Worm (Caenorhabditis elegans): ENCODE results near the gene hex-1.

Gene hex-1

DNA sequence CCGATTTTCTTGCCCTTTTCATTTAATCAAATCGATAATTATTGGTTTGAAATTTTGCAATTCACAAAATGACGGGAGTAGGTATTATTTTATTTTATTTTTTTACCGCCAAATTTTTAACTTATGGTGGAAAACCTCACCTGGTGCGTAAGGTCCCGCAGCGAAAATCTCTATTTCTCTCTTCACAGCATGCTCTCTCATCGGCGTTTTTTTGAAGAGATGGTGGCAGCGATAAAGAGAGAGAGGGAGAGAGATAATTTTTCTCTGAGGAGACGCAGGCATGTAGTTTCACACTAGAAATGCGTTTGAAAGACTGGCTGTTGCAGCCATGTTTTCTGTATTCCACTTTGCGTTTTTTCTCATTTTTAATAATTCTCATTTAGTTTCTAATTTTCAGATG, 13.0 kb downstream of the hex-1 start, which contains the start of gene T14F9.2:
TSS of gene T14F9.2 (plus strand) at position 396 of the 400 bp plus-strand sequence.
- no peak for TF ChIP-seq nhr-237 (tag; optimal IDR thresholded peaks at IDR 0.05)
- no peak for TF ChIP-seq nhr-76 (tag; optimal IDR thresholded peaks at IDR 0.05)
- TF ChIP-seq unc-120 (tag; optimal IDR thresholded peaks at IDR 0.05; ENCODE audit: poor library complexity, severe bottlenecking): no peak
- no peak for TF ChIP-seq mls-2 (tag; optimal IDR thresholded peaks at IDR 0.05)
- peak; percentile 59 for TF ChIP-seq hlh-1 (tag; optimal IDR thresholded peaks at IDR 0.05)
- TF ChIP-seq nhr-2 (tag; optimal IDR thresholded peaks at IDR 0.05): peak; percentile 12
- TF ChIP-seq elt-1 (tag; optimal IDR thresholded peaks at IDR 0.05; ENCODE audit: borderline replicate concordance, insufficient read depth): peak; percentile 78
- no peak for TF ChIP-seq pha-4 (tag; optimal IDR thresholded peaks at IDR 0.05)
- peak; percentile 26 for TF ChIP-seq lin-32 (GFP tag; optimal IDR thresholded peaks at IDR 0.05)
- peak; percentile 0 for TF ChIP-seq ceh-39 (tag; optimal IDR thresholded peaks at IDR 0.05)
- no peak for TF ChIP-seq nhr-12 (tag; optimal IDR thresholded peaks at IDR 0.05)
- TF ChIP-seq ces-1 (GFP tag; optimal IDR thresholded peaks at IDR 0.05): peak; percentile 11

DNA sequence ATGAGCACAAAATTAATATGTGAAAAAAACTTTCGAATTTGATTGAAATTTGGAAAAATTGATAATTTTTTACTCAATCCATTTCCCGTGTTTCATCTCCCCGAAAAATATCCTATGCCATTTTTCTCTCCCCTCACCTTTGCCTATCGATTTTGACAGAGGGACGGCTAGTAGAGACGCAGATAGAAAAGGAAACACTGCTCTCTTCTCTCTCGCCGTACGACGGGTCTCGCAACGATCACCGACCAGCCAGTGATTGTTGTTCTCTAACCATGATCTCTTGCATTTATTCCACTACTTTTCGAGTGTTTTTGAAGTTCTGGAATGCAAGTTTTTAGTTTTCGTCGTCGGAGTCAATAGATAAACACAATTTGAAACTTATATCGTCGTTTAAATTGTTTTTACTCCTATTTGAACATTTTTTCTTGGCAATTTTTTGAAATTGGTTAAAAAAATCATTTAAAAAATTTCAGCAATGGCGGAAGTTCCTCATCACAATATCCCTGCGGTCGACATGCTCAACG, 16.6 kb downstream of the hex-1 start, which contains the start of gene vha-15:
TSS of gene vha-15 (plus strand) at position 474 of the 524 bp plus-strand sequence.
- no peak for TF ChIP-seq lin-13 (tag; optimal IDR thresholded peaks at IDR 0.05)
- TF ChIP-seq nhr-2 (tag; optimal IDR thresholded peaks at IDR 0.05): peak; percentile 10
- TF ChIP-seq hlh-1 (tag; optimal IDR thresholded peaks at IDR 0.05): peak; percentile 60
- peak; percentile 25 for TF ChIP-seq drap-1 (GFP tag; optimal IDR thresholded peaks at IDR 0.05)
- no peak for TF ChIP-seq nhr-12 (tag; optimal IDR thresholded peaks at IDR 0.05)
- peak; percentile 64 for TF ChIP-seq lin-32 (GFP tag; optimal IDR thresholded peaks at IDR 0.05)
- peak; percentile 88 for TF ChIP-seq lsy-2 (tag; optimal IDR thresholded peaks at IDR 0.05)
- TF ChIP-seq unc-62 (GFP tag; optimal IDR thresholded peaks at IDR 0.05): peak; percentile 56
- peak; percentile 87 for TF ChIP-seq ceh-39 (tag; optimal IDR thresholded peaks at IDR 0.05)
- TF ChIP-seq unc-120 (tag; optimal IDR thresholded peaks at IDR 0.05; ENCODE audit: poor library complexity, severe bottlenecking): peak; percentile 31
- TF ChIP-seq mls-2 (tag; optimal IDR thresholded peaks at IDR 0.05): peak; percentile 45
- TF ChIP-seq nhr-237 (tag; optimal IDR thresholded peaks at IDR 0.05): peak; percentile 79
- peak; percentile 12 for TF ChIP-seq cnd-1 (tag; optimal IDR thresholded peaks at IDR 0.05)
- peak; percentile 65 for TF ChIP-seq ces-1 (GFP tag; optimal IDR thresholded peaks at IDR 0.05)
- peak; percentile 10 for TF ChIP-seq ham-2 (GFP tag; optimal IDR thresholded peaks at IDR 0.05)
- no peak for TF ChIP-seq flh-1 (GFP tag; optimal IDR thresholded peaks at IDR 0.05)
- peak; percentile 78 for TF ChIP-seq pha-4 (tag; optimal IDR thresholded peaks at IDR 0.05)
- TF ChIP-seq mep-1 (tag; optimal IDR thresholded peaks at IDR 0.05): peak; percentile 76
- no peak for TF ChIP-seq unc-39 (tag; optimal IDR thresholded peaks at IDR 0.05)

DNA sequence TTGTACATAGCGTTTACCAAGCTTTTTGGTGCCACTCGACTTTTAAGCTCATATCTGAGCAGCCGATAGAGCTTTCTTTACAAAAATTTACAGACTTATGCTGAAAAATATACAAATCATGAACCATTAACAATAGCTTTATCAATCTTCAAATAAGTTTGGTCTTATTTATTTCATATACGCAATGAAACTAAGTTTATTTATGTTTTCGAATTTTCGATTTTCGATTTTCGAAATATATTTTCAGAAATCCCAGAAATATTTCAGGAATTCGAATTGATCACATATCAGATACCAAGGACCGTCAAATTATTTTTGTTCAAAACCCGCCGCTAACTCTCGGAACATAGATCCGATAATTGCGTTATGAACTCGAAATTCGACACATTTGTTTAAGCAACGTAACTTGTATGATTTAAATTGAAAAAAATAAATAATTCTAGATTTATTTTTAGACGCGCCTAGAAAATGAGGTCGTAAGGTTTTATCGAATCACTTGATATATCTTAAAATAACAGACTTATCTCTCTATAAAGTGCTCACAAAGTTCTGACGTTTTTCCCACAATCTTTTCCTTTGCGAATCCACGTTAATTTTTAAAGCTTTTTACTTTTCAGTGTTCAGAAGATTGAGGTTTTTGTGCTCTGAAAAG, 20.3 kb downstream of the hex-1 start:
- TF ChIP-seq nhr-12 (tag; optimal IDR thresholded peaks at IDR 0.05): no peak
- TF ChIP-seq lin-13 (tag; optimal IDR thresholded peaks at IDR 0.05): no peak
- TF ChIP-seq ceh-83 (GFP tag; optimal IDR thresholded peaks at IDR 0.05): no peak

DNA sequence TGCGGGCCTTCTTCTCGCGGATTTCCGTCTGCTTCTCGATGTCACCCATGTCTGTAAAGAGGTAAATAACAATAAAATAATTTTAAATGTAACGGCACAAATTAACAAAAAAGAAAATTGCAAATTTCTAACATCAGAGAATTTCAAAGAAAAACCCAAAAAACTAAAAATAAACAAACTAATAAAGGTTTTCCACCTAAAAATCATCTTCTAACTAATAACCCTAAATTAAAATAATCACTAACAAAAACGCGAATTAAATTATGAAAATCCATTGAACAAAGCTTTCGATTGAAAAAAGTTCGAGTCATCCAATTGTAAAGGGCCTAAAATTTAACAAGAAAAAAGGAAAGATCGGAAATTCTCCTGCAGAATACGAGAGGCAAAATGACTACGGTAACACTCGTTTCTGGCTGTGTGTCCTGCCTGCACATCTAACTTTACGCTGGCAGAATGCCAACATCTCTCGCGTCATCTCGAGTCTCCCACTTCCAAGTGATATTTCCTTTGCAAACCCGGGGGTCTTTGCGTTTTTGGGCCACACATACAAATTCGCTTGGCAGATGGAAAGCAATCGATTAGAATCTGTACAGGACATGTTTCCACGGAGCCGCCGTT, 21.7 kb downstream of the hex-1 start, which contains the start of gene rpl-11.2:
TSS of gene rpl-11.2 (minus strand) at position 51 of the 618 bp plus-strand sequence.
- TF ChIP-seq ceh-83 (GFP tag; optimal IDR thresholded peaks at IDR 0.05) (no peak), elt-1 (tag; optimal IDR thresholded peaks at IDR 0.05; ENCODE audit: borderline replicate concordance, insufficient read depth) (peak; percentile 31), ceh-39 (tag; optimal IDR thresholded peaks at IDR 0.05) (peak; percentile 90), mls-2 (tag; optimal IDR thresholded peaks at IDR 0.05) (no peak), lin-13 (tag; optimal IDR thresholded peaks at IDR 0.05) (peak; percentile 92), zip-8 (tag; optimal IDR thresholded peaks at IDR 0.05) (no peak), unc-39 (tag; optimal IDR thresholded peaks at IDR 0.05) (no peak), pha-4 (tag; optimal IDR thresholded peaks at IDR 0.05) (peak; percentile 97), blmp-1 (tag; optimal IDR thresholded peaks at IDR 0.05) (no peak), hlh-1 (tag; optimal IDR thresholded peaks at IDR 0.05) (peak; percentile 83), unc-62 (GFP tag; optimal IDR thresholded peaks at IDR 0.05) (peak; percentile 93), mep-1 (tag; optimal IDR thresholded peaks at IDR 0.05) (peak; percentile 99), ces-1 (GFP tag; optimal IDR thresholded peaks at IDR 0.05) (peak; percentile 75), nhr-237 (tag; optimal IDR thresholded peaks at IDR 0.05) (peak; percentile 89), flh-1 (GFP tag; optimal IDR thresholded peaks at IDR 0.05) (no peak), snpc-4 (tag; optimal IDR thresholded peaks at IDR 0.05) (no peak), bed-3 (GFP tag; optimal IDR thresholded peaks at IDR 0.05) (no peak), lsy-2 (tag; optimal IDR thresholded peaks at IDR 0.05) (peak; percentile 99), cnd-1 (tag; optimal IDR thresholded peaks at IDR 0.05) (peak; percentile 68), M03D4.4 (tag; optimal IDR thresholded peaks at IDR 0.05) (peak; percentile 48), nhr-28 (tag; optimal IDR thresholded peaks at IDR 0.05) (no peak), elt-3 (tag; optimal IDR thresholded peaks at IDR 0.05) (no peak), nhr-76 (tag; optimal IDR thresholded peaks at IDR 0.05) (no peak), lin-32 (GFP tag; optimal IDR thresholded peaks at IDR 0.05) (peak; percentile 31), tbx-8 (GFP tag; optimal IDR thresholded peaks at IDR 0.05) (no peak), sem-2 (GFP tag; optimal IDR thresholded peaks at IDR 0.05) (no peak), drap-1 (GFP tag; optimal IDR thresholded peaks at IDR 0.05) (peak; percentile 8), mab-5 (tag; optimal IDR thresholded peaks at IDR 0.05) (no peak), ham-2 (GFP tag; optimal IDR thresholded peaks at IDR 0.05) (no peak), sptf-1 (tag; optimal IDR thresholded peaks at IDR 0.05) (peak; percentile 77), nhr-2 (tag; optimal IDR thresholded peaks at IDR 0.05) (peak; percentile 70), nhr-12 (tag; optimal IDR thresholded peaks at IDR 0.05) (peak; percentile 26), ceh-43 (GFP tag; optimal IDR thresholded peaks at IDR 0.05) (no peak), ztf-11 (tag; optimal IDR thresholded peaks at IDR 0.05) (peak; percentile 76), unc-120 (tag; optimal IDR thresholded peaks at IDR 0.05; ENCODE audit: poor library complexity, severe bottlenecking) (peak; percentile 61)
